Worm (Caenorhabditis elegans) whole organism, L4 larva: ENCODE data around the gene F43C11.16.
A peak's percentile ranks its signal among the peaks of the same experiment; 100 is the strongest.

ENCODE experiments used
- F49E8.2 ChIP-seq: sonication (generic microtip); optimal IDR thresholded peaks from 2 replicates; lab custom pipeline; 2016; ENCODE audit warnings: missing compliant biosample characterization, mild to moderate bottlenecking, missing genetic modification characterization, borderline replicate concordance
- R02D3.7 ChIP-seq: fragments of 150-350 bp; sonication (generic microtip); optimal IDR thresholded peaks from 3 replicates; lab custom pipeline; 2014; ENCODE audit warnings: missing biosample characterization, missing genetic modification characterization
- T20F7.1 ChIP-seq: fragments of 200-800 bp; sonication (Bioruptor generic); optimal IDR thresholded peaks from 2 replicates; lab custom pipeline; 2018; ENCODE audit warnings: mild to moderate bottlenecking, missing genetic modification characterization, missing compliant biosample characterization
- T26A8.4 ChIP-seq: fragments of 200-800 bp; sonication (Bioruptor generic); IDR thresholded peaks from 2 replicates; pipeline ENCODE4 v1.3.6; 2022; ENCODE audit warnings: missing genetic modification characterization, missing compliant biosample characterization
- Y48G9A.11 ChIP-seq: fragments of 200-800 bp; sonication (Bioruptor generic); IDR thresholded peaks from 2 replicates; pipeline ENCODE4 v1.3.6; 2022; ENCODE audit warnings: missing genetic modification reagents, missing genetic modification characterization, missing compliant biosample characterization
- ceh-44 ChIP-seq: fragments of 200-800 bp; sonication (Bioruptor generic); IDR thresholded peaks from 2 replicates; pipeline ENCODE4 v1.3.6; 2022; ENCODE audit warnings: missing genetic modification reagents, missing genetic modification characterization, missing compliant biosample characterization
- ces-1 ChIP-seq: fragments of 150-350 bp; sonication (generic microtip); optimal IDR thresholded peaks from 4 replicates; lab custom pipeline; 2014; ENCODE audit warnings: missing biosample characterization, missing genetic modification reagents, missing genetic modification characterization
- dmd-6 ChIP-seq: fragments of 200-800 bp; sonication (Bioruptor generic); IDR thresholded peaks from 2 replicates; pipeline ENCODE4 v1.3.6; 2022; ENCODE audit warnings: missing genetic modification reagents, missing genetic modification characterization, missing compliant biosample characterization
- dve-1 ChIP-seq: sonication (generic microtip); optimal IDR thresholded peaks from 2 replicates; lab custom pipeline; 2017; ENCODE audit warnings: antibody characterized with exemption, mild to moderate bottlenecking, missing genetic modification characterization, missing compliant biosample characterization; ENCODE audit not compliant: insufficient read depth
- lin-13 ChIP-seq: fragments of 150-350 bp; optimal IDR thresholded peaks from 2 replicates; lab custom pipeline; 2014; ENCODE audit warnings: missing biosample characterization, missing genetic modification reagents, missing genetic modification characterization
- lin-39 ChIP-seq: fragments of 150-350 bp; optimal IDR thresholded peaks from 2 replicates; lab custom pipeline; 2014; ENCODE audit warnings: missing biosample characterization, missing genetic modification reagents, missing genetic modification characterization
- lsy-2 ChIP-seq, 2 experiments: fragments of 150-350 bp in 1 of 2; sonication (generic microtip) in 1 of 2; optimal IDR thresholded peaks; 2 replicates each; lab custom pipeline; 2014 to 2017; ENCODE audit warnings: missing biosample characterization in 2 of 2, missing genetic modification characterization in 2 of 2
- nhr-25 ChIP-seq: sonication (generic microtip); optimal IDR thresholded peaks from 2 replicates; lab custom pipeline; 2017; ENCODE audit warnings: missing genetic modification characterization, mild to moderate bottlenecking, missing compliant biosample characterization, antibody characterized with exemption, moderate library complexity, borderline replicate concordance; ENCODE audit not compliant: insufficient read depth
- nhr-42 ChIP-seq: fragments of 200-800 bp; sonication (Bioruptor generic); IDR thresholded peaks from 2 replicates; pipeline ENCODE4 v1.3.6; 2022; ENCODE audit warnings: missing genetic modification characterization, missing compliant biosample characterization

DNA sequence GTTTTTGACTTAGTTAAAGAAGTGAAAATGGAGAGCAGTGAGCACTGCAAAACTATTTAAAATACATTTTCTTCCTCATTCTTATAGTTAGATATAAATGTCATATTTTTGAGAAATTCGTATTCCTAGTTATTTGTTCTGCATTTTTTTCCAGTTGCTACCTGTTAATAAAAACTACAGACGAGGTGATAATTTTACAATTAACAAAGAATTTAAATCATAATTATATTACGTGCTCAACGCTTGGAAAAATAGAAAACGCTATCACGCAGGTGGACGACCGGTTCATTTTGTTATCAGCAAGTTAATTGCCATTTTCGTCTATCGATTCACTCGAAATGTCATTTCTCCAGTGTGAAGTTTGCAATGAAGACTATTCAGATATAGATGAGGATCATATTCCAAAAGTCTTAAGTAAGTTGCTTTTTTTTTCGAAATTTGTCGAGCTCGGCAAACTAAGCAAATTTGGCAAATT is 41.9 kb downstream of the F43C11.16 start, which contains the start of the genes ZK1240.5 and ZK1240.9:
- TF ChIP-seq dve-1 (no peak), F49E8.2 (tag; lab: Kevin White, UChicago) (no peak), ces-1 (GFP tag; lab: Kevin White, UChicago) (no peak), dmd-6 (0 out of 2 replicates have a peak, but pooled peaks have one; percentile 14), lin-39 (no peak), nhr-25 (tag; lab: Kevin White, UChicago) (no peak), ceh-44 (GFP tag; lab: Robert Waterston, UW) (no peak), Y48G9A.11 (GFP tag; lab: Robert Waterston, UW) (no peak), lin-13 (GFP tag; lab: Kevin White, UChicago) (no peak), nhr-42 (GFP tag; lab: Robert Waterston, UW) (no peak), R02D3.7 (no peak), T26A8.4 (GFP tag; lab: Robert Waterston, UW) (no peak), lsy-2 (tag; optimal IDR thresholded peaks at IDR 0.05; lab: Kevin White, UChicago) (no peak), T20F7.1 (GFP tag; lab: Kevin White, UChicago) (no peak)
